Worm (Caenorhabditis elegans): ENCODE measurements around the gene mrps-11.
A peak's percentile ranks its signal among the peaks of the same experiment; 100 is the strongest.

mrps-11 gene

DNA sequence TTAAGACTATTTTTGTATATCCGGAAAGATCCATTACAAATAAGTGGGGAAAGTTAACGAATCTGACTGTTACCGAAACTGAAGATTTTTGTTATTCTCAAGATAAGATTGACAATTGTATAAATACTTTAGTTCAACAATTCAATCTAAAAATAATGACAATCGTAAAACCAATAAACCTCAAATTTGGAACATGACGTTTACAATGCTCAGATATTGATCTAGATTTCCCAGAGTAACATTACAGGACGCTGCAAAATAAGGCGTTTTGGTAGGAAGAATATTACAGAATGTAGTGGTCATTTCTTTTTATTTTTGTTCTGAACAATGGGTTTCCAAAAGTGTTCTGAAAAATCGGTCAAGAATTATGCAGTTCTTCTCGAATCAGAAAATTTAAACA lies 32.3 kb upstream of the mrps-11 start, which contains the start of gene F45D3.1 (continued):
- TF ChIP-seq rpc-1 (optimal IDR thresholded peaks at IDR 0.05) (no peak), rpc-1 (tag; optimal IDR thresholded peaks at IDR 0.05) (no peak), ztf-25 (GFP tag; IDR thresholded peaks at IDR 0.05) (no peak)

DNA sequence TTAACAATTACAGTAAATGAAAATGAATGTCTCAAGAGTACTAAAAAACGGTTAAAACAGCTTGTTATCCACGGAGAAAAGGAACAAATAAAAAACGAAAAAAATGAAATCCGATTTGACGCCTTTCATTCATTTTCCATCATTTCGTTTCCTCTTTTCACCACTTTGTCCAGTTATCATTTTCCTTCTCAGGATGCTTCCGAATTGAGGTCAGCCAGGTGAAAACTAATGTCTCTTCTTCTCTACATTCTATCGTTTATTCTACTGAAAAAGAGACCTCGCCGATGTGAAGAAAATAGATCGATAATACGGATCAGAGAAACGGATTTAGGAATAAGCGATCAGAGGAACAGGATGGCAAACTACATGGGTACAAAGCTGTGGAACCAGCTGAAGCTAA lies 31.7 kb upstream of the mrps-11 start:
- TF ChIP-seq Y95B8A.8 (GFP tag; IDR thresholded peaks at IDR 0.05), result no peak
- no peak for TF ChIP-seq sea-2 (GFP tag; IDR thresholded peaks at IDR 0.05)
- TF ChIP-seq lsl-1 (GFP tag; optimal IDR thresholded peaks at IDR 0.05), result no peak
- TF ChIP-seq K12H6.12 (tag; optimal IDR thresholded peaks at IDR 0.05), result no peak
- TF ChIP-seq bed-2 (GFP tag; IDR thresholded peaks at IDR 0.05), result no peak
- no peak for TF ChIP-seq ccch-3 (GFP tag; optimal IDR thresholded peaks at IDR 0.05)

ce11 chrV:12525526-12525925 lies 31.1 kb upstream of the mrps-11 start, which contains the start of gene dyf-4:
Gene dyf-4, minus strand, starts transcription at chrV:12525738.
- no peak for TF ChIP-seq hmg-1.2 (GFP tag; IDR thresholded peaks at IDR 0.05)
- TF ChIP-seq Y79H2A.3 (GFP tag; conservative IDR thresholded peaks at IDR 0.05), result no peak
- no peak for TF ChIP-seq nhr-90 (tag; optimal IDR thresholded peaks at IDR 0.05)
- TF ChIP-seq Y95B8A.8 (GFP tag; IDR thresholded peaks at IDR 0.05), result no peak
- no peak for TF ChIP-seq chd-7 (tag; optimal IDR thresholded peaks at IDR 0.05)
- no peak for TF ChIP-seq sptf-2 (GFP tag; optimal IDR thresholded peaks at IDR 0.05)
- no peak for TF ChIP-seq aptf-3 (GFP tag; IDR thresholded peaks at IDR 0.05)
- no peak for TF ChIP-seq let-607 (tag; optimal IDR thresholded peaks at IDR 0.05)
- TF ChIP-seq snpc-3.4 (tag; optimal IDR thresholded peaks at IDR 0.05), result no peak
- no peak for TF ChIP-seq D2030.7 (GFP tag; IDR thresholded peaks at IDR 0.05)
- no peak for TF ChIP-seq lag-1 (GFP tag; IDR thresholded peaks at IDR 0.05)

- no peak for TF ChIP-seq sptf-2 (GFP tag; optimal IDR thresholded peaks at IDR 0.05)
- TF ChIP-seq ceh-58 (GFP tag; IDR thresholded peaks at IDR 0.05), result no peak
- TF ChIP-seq madf-6 (GFP tag; IDR thresholded peaks at IDR 0.05), result no peak
- TF ChIP-seq ekl-4 (GFP tag; IDR thresholded peaks at IDR 0.05), result no peak
- TF ChIP-seq ceh-79 (tag; optimal IDR thresholded peaks at IDR 0.05), result no peak
- TF ChIP-seq ztf-26 (tag; optimal IDR thresholded peaks at IDR 0.05), result no peak
- TF ChIP-seq ztf-3 (GFP tag; optimal IDR thresholded peaks at IDR 0.05), result no peak
- no peak for TF ChIP-seq ztf-18 (tag; optimal IDR thresholded peaks at IDR 0.05)
- no peak for TF ChIP-seq nhr-120 (GFP tag; IDR thresholded peaks at IDR 0.05)
- no peak for TF ChIP-seq attf-6 (GFP tag; IDR thresholded peaks at IDR 0.05)
- no peak for TF ChIP-seq snpc-4 (GFP tag; optimal IDR thresholded peaks at IDR 0.05)
- no peak for TF ChIP-seq snpc-4 (tag; optimal IDR thresholded peaks at IDR 0.05)
- TF ChIP-seq lin-54 (GFP tag; optimal IDR thresholded peaks at IDR 0.05), result no peak
- no peak for TF ChIP-seq sdz-38 (tag; optimal IDR thresholded peaks at IDR 0.05)
- TF ChIP-seq egl-18 (GFP tag; IDR thresholded peaks at IDR 0.05), result no peak
- no peak for TF ChIP-seq rpc-1 (optimal IDR thresholded peaks at IDR 0.05)
- no peak for TF ChIP-seq rpc-1 (tag; optimal IDR thresholded peaks at IDR 0.05)
- no peak for TF ChIP-seq F57C9.4 (tag; optimal IDR thresholded peaks at IDR 0.05)
- TF ChIP-seq nfya-1 (tag; optimal IDR thresholded peaks at IDR 0.05; ENCODE audit: borderline replicate concordance, insufficient read depth), result no peak
Observed at ce11 chrV:12523356-12523755, 28.9 kb upstream of the mrps-11 start.

DNA sequence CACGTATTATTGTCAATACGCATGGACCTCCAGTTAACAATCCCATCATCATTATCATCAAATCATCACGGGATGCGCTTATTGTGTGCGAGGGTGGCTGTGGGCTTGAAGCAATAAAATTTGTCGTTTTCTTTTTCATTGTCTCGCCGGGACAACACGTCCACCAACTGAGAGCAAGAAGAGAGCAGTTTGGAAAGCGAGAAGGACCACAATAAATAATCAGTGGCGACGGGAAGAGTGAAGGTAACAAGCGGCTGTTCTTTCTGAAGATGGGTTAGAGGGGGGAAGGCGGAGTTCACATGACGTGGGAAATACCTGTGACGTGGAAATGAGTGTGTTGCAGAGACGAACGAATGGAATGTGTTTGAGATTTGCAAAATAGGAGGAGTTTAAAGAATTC lies 24.3 kb upstream of the mrps-11 start:
- no peak for TF ChIP-seq lin-40 (tag; optimal IDR thresholded peaks at IDR 0.05)
- no peak for TF ChIP-seq ceh-79 (tag; optimal IDR thresholded peaks at IDR 0.05)
- peak; percentile 30 for TF ChIP-seq K12H6.12 (tag; optimal IDR thresholded peaks at IDR 0.05)
- no peak for TF ChIP-seq madf-10 (tag; optimal IDR thresholded peaks at IDR 0.05)
- peak; percentile 19 for TF ChIP-seq ztf-22 (GFP tag; optimal IDR thresholded peaks at IDR 0.05)
